Worm (Caenorhabditis elegans) whole organism, mixed stage, embryonic: ENCODE results near the gene srh-209.

Experiments
- M03D4.4 ChIP-seq: sonication (generic microtip); optimal IDR thresholded peaks from 2 replicates; lab custom pipeline; 2017; ENCODE audit warnings: mild to moderate bottlenecking, missing genetic modification characterization, missing compliant biosample characterization
- bed-3 ChIP-seq: fragments of 200-800 bp; sonication (Bioruptor generic); optimal IDR thresholded peaks from 3 replicates; lab custom pipeline; 2018; ENCODE audit warnings: mild to moderate bottlenecking, missing genetic modification characterization, moderate library complexity, missing compliant biosample characterization
- blmp-1 ChIP-seq: fragments of 150-350 bp; optimal IDR thresholded peaks from 2 replicates; lab custom pipeline; 2014; ENCODE audit warnings: missing biosample characterization, missing genetic modification characterization
- ceh-39 ChIP-seq: fragments of 150-350 bp; optimal IDR thresholded peaks from 2 replicates; lab custom pipeline; 2014; ENCODE audit warnings: missing biosample characterization, missing genetic modification characterization
- ceh-83 ChIP-seq: fragments of 200-800 bp; sonication (Bioruptor generic); optimal IDR thresholded peaks from 2 replicates; lab custom pipeline; 2018; ENCODE audit warnings: mild to moderate bottlenecking, missing genetic modification characterization, missing compliant biosample characterization
- ces-1 ChIP-seq: fragments of 150-350 bp; optimal IDR thresholded peaks from 2 replicates; lab custom pipeline; 2014; ENCODE audit warnings: missing biosample characterization, missing genetic modification reagents, missing genetic modification characterization
- drap-1 ChIP-seq: fragments of 200-800 bp; sonication (Bioruptor generic); optimal IDR thresholded peaks from 3 replicates; lab custom pipeline; 2018; ENCODE audit warnings: mild to moderate bottlenecking, missing genetic modification characterization, missing compliant biosample characterization
- elt-1 ChIP-seq: sonication (generic microtip); optimal IDR thresholded peaks from 2 replicates; lab custom pipeline; 2017; ENCODE audit warnings: missing genetic modification characterization, mild to moderate bottlenecking, missing compliant biosample characterization, antibody characterized with exemption, moderate library complexity, borderline replicate concordance; ENCODE audit not compliant: insufficient read depth
- elt-3 ChIP-seq: fragments of 150-350 bp; optimal IDR thresholded peaks from 2 replicates; lab custom pipeline; 2014; ENCODE audit warnings: missing biosample characterization, missing genetic modification characterization
- flh-1 ChIP-seq: fragments of 200-800 bp; sonication (Bioruptor generic); optimal IDR thresholded peaks from 2 replicates; lab custom pipeline; 2018; ENCODE audit warnings: mild to moderate bottlenecking, missing genetic modification characterization, moderate library complexity, missing compliant biosample characterization
- ham-2 ChIP-seq: fragments of 200-800 bp; sonication (Bioruptor generic); optimal IDR thresholded peaks from 2 replicates; lab custom pipeline; 2018; ENCODE audit warnings: mild to moderate bottlenecking, missing genetic modification characterization, missing compliant biosample characterization
- hlh-1 ChIP-seq: fragments of 150-350 bp; optimal IDR thresholded peaks from 2 replicates; lab custom pipeline; 2014; ENCODE audit warnings: missing biosample characterization, missing genetic modification reagents, missing genetic modification characterization
- lin-13 ChIP-seq: fragments of 150-350 bp; optimal IDR thresholded peaks from 2 replicates; lab custom pipeline; 2014; ENCODE audit warnings: missing biosample characterization, missing genetic modification characterization
- lsy-2 ChIP-seq: fragments of 150-350 bp; optimal IDR thresholded peaks from 2 replicates; lab custom pipeline; 2014; ENCODE audit warnings: missing biosample characterization, missing genetic modification characterization
- mab-5 ChIP-seq: fragments of 150-350 bp; optimal IDR thresholded peaks from 2 replicates; lab custom pipeline; 2014; ENCODE audit warnings: missing biosample characterization, missing genetic modification characterization
- mep-1 ChIP-seq: fragments of 150-350 bp; optimal IDR thresholded peaks from 2 replicates; lab custom pipeline; 2017; ENCODE audit warnings: missing biosample characterization, missing genetic modification reagents, missing genetic modification characterization, inconsistent platforms
- mls-2 ChIP-seq: sonication (generic microtip); optimal IDR thresholded peaks from 2 replicates; lab custom pipeline; 2016; ENCODE audit warnings: mild to moderate bottlenecking, missing genetic modification characterization, moderate library complexity, missing compliant biosample characterization
- nhr-12 ChIP-seq: fragments of 150-350 bp; optimal IDR thresholded peaks from 2 replicates; lab custom pipeline; 2014; ENCODE audit warnings: missing biosample characterization, missing genetic modification characterization
- nhr-2 ChIP-seq: fragments of 150-350 bp; optimal IDR thresholded peaks from 2 replicates; lab custom pipeline; 2014; ENCODE audit warnings: missing biosample characterization, missing genetic modification characterization
- nhr-237 ChIP-seq: fragments of 150-350 bp; optimal IDR thresholded peaks from 2 replicates; lab custom pipeline; 2014; ENCODE audit warnings: missing biosample characterization, missing genetic modification characterization
- nhr-28 ChIP-seq: fragments of 150-350 bp; optimal IDR thresholded peaks from 2 replicates; lab custom pipeline; 2014; ENCODE audit warnings: missing biosample characterization, missing genetic modification characterization
- nhr-76 ChIP-seq: sonication (generic microtip); optimal IDR thresholded peaks from 2 replicates; lab custom pipeline; 2017; ENCODE audit warnings: missing biosample characterization, missing genetic modification characterization
- pha-4 ChIP-seq: fragments of 150-350 bp; optimal IDR thresholded peaks from 2 replicates; lab custom pipeline; 2018; ENCODE audit warnings: missing biosample characterization, missing genetic modification reagents, missing genetic modification characterization
- snpc-4 ChIP-seq: fragments of 150-350 bp; optimal IDR thresholded peaks from 2 replicates; lab custom pipeline; 2014; ENCODE audit warnings: missing biosample characterization, missing genetic modification characterization
- sptf-1 ChIP-seq: sonication (generic microtip); optimal IDR thresholded peaks from 2 replicates; lab custom pipeline; 2017; ENCODE audit warnings: mild to moderate bottlenecking, missing genetic modification characterization, moderate library complexity, missing compliant biosample characterization
- tbx-8 ChIP-seq: fragments of 200-800 bp; sonication (Bioruptor generic); optimal IDR thresholded peaks from 2 replicates; lab custom pipeline; 2018; ENCODE audit warnings: mild to moderate bottlenecking, missing genetic modification characterization, moderate library complexity, missing compliant biosample characterization
- unc-120 ChIP-seq: sonication (generic microtip); optimal IDR thresholded peaks from 2 replicates; lab custom pipeline; 2017; ENCODE audit warnings: missing genetic modification characterization, missing compliant biosample characterization; ENCODE audit not compliant: poor library complexity, severe bottlenecking
- unc-39 ChIP-seq: fragments of 150-350 bp; optimal IDR thresholded peaks from 2 replicates; lab custom pipeline; 2014; ENCODE audit warnings: missing biosample characterization, missing genetic modification characterization
- unc-62 ChIP-seq: fragments of 150-350 bp; optimal IDR thresholded peaks from 2 replicates; lab custom pipeline; 2014; ENCODE audit warnings: missing biosample characterization, missing genetic modification reagents, missing genetic modification characterization
- zip-8 ChIP-seq: fragments of 150-350 bp; optimal IDR thresholded peaks from 2 replicates; lab custom pipeline; 2014; ENCODE audit warnings: missing biosample characterization, missing genetic modification characterization
- ztf-11 ChIP-seq: fragments of 150-350 bp; optimal IDR thresholded peaks from 2 replicates; lab custom pipeline; 2014; ENCODE audit warnings: missing biosample characterization, missing genetic modification characterization

Gene srh-209

ce11 chrV:18382590-18382989 is 22.1 kb downstream of the srh-209 start, which contains the start of gene nhr-288:
nhr-288 (minus strand) TSS chrV:18382690.
- TF ChIP-seq nhr-2 = no peak
- TF ChIP-seq lin-13 (tag; lab: Kevin White, UChicago) = no peak
- no peak for TF ChIP-seq unc-39 (tag; lab: Kevin White, UChicago)
- no peak for TF ChIP-seq pha-4
- TF ChIP-seq bed-3 (GFP tag; lab: Kevin White, UChicago) = no peak
- no peak for TF ChIP-seq ces-1 (GFP tag; lab: Kevin White, UChicago)
- no peak for TF ChIP-seq ztf-11 (tag; lab: Kevin White, UChicago)
- no peak for TF ChIP-seq zip-8
- TF ChIP-seq mab-5 (tag; lab: Kevin White, UChicago) = no peak
- no peak for TF ChIP-seq drap-1 (GFP tag; lab: Kevin White, UChicago)
- no peak for TF ChIP-seq ceh-83
- TF ChIP-seq flh-1 = no peak
- TF ChIP-seq elt-3 (tag; lab: Kevin White, UChicago) = no peak
- TF ChIP-seq nhr-12 = no peak
- no peak for TF ChIP-seq unc-62
- no peak for TF ChIP-seq blmp-1 (tag; lab: Kevin White, UChicago)
- no peak for TF ChIP-seq hlh-1 (tag; lab: Kevin White, UChicago)
- TF ChIP-seq ceh-39 (tag; lab: Kevin White, UChicago) = no peak
- TF ChIP-seq snpc-4 (tag; lab: Kevin White, UChicago) = no peak
- no peak for TF ChIP-seq sptf-1 (tag; lab: Kevin White, UChicago)

DNA sequence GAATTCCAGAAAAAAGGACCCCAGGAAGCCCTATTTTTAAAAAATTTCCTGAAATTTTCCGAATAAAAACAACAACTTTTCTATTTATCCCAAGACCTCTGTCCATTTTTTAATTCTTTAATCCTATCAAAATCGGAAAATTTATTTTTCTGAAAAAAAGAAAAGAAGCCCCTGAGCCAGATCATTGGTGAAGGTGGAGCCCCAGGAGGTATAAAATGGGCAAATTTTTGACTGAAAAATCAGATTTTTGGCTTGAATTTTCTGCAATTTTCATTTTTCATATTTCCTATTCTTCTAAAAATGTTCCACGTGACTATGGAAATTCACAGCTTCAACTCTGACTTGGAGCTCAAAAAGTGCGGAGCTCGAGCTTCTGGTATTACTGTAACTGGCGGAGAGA is 25.8 kb downstream of the srh-209 start, which contains the start of gene Y51A2B.8:
Gene Y51A2B.8, plus strand, starts transcription at position 301 of the 400 bp plus-strand sequence.
- TF ChIP-seq unc-62 = no peak
- TF ChIP-seq mls-2 = no peak
- TF ChIP-seq elt-1 (tag; lab: Kevin White, UChicago) = no peak
- no peak for TF ChIP-seq ham-2 (GFP tag; lab: Kevin White, UChicago)
- TF ChIP-seq tbx-8 (GFP tag; lab: Kevin White, UChicago) = no peak
- no peak for TF ChIP-seq nhr-12
- no peak for TF ChIP-seq nhr-28 (tag; lab: Kevin White, UChicago)
- TF ChIP-seq flh-1 = no peak
- no peak for TF ChIP-seq mep-1
- TF ChIP-seq mab-5 (tag; lab: Kevin White, UChicago) = no peak
- TF ChIP-seq M03D4.4 (tag; lab: Kevin White, UChicago) = no peak
- no peak for TF ChIP-seq bed-3 (GFP tag; lab: Kevin White, UChicago)

DNA sequence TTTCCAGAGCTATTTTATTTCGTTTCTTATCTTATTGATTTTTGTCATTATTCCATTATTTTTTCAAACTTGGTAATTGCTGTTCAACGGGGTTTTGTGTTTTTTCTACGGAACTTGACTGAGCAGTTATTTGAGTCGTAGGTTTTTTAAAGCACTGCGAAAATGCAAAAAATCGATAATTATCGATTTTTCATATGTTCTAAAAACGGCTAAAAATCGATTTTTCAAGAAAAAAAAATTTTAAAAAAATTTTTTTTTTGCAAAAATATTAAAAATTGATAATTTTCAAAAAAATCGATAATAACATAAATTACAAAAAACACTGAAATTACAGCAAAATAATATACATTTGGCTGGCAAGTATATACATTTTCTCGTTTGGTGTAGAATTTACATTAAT is 29.1 kb downstream of the srh-209 start:
- TF ChIP-seq nhr-237 (tag; lab: Kevin White, UChicago) (no peak), unc-39 (tag; lab: Kevin White, UChicago) (no peak), elt-3 (tag; lab: Kevin White, UChicago) (no peak), lin-13 (tag; lab: Kevin White, UChicago) (no peak)

DNA sequence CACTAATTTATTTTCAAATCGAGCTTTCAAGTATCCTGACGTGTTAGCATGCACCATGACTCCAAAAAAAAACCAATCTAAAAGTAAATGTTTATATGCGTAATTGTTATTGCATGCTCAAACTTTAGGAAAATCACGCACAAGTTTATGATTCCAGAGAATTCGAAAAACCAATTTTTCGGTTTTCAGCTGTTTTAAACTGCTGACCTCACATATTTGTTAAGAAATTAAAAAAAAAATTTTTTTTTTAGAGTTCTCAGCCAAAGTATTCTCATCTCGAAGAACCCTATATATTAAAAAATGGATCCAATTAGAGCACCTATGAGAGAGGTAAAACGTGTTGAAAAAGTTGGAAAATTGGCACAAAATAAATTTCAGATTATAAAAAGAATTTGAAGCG is 30.5 kb downstream of the srh-209 start, which contains the start of gene Y51A2B.2:
Gene Y51A2B.2, plus strand, starts transcription at position 301 of the 400 bp plus-strand sequence.
- TF ChIP-seq nhr-12 (no peak), ceh-83 (no peak), bed-3 (GFP tag; lab: Kevin White, UChicago) (no peak), nhr-2 (no peak), mab-5 (tag; lab: Kevin White, UChicago) (no peak), nhr-76 (no peak), lsy-2 (no peak), unc-39 (tag; lab: Kevin White, UChicago) (no peak), ham-2 (GFP tag; lab: Kevin White, UChicago) (no peak), unc-120 (tag; lab: Kevin White, UChicago) (no peak), elt-1 (tag; lab: Kevin White, UChicago) (no peak), mls-2 (no peak), hlh-1 (tag; lab: Kevin White, UChicago) (no peak)

DNA sequence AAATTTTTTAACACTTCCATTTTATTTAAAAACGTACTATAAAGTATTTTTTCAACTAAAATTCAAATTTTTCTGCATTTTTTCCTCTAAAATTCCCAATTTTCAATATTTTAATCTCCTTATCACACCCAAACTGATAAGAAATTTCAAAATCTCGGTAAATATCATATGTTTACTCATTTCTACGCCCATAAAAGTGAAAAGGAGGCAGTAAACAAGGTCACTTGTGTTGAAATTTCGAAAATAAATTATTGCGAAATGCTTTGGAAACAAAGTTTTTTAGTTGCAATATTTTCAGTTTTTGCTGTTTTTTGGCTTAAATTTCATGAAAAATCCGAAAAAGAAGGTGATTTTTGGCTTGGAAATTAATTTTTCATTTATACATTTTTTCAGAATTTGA is 33.1 kb downstream of the srh-209 start, which contains the start of gene C08E8.4:
Gene C08E8.4, plus strand, starts transcription at position 268 of the 400 bp plus-strand sequence.
- TF ChIP-seq nhr-2 (no peak), elt-3 (tag; lab: Kevin White, UChicago) (peak; percentile 16)
